Fruit fly (Drosophila melanogaster) whole organism, wandering third instar larva: Measurements from ENCODE around the gene CG43124.

Experiments
- h ChIP-seq: fragments of 200-800 bp; sonication (Bioruptor generic); optimal IDR thresholded peaks from 3 replicates; lab custom pipeline; 2016; ENCODE audit warnings: missing biosample characterization, mild to moderate bottlenecking, missing genetic modification characterization
- sv ChIP-seq: fragments of 200-800 bp; sonication (Bioruptor generic); optimal IDR thresholded peaks from 3 replicates; lab custom pipeline; 2016; ENCODE audit warnings: missing biosample characterization, missing genetic modification characterization

DNA sequence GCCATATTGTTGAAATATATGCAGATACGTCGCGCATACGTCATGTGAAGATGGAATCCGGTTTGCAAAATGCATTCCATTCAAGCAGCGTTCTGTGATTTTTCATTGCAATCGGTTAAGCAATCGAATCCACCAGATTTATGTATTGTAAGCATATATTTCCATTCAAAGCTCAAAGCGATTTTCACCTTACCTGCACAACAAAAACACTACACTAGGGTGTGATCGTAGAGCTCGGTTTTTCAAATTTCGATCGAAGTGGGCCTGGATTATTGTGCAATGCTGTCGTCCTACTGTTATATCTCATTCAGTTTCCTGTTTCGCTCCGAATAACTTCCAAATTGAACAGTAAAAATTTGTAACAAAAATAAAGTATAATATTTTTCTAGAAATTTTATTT lies 26.5 kb upstream of the CG43124 start, which contains the start of gene Mst98Ca:
- TF ChIP-seq h = no peak
- TF ChIP-seq sv (GFP tag; lab: Kevin White, UChicago) = no peak
